Fruit fly (Drosophila melanogaster) whole organism, prepupa: ENCODE results near the gene smal.

Experiments
- Blimp-1 ChIP-seq: fragments of 200-800 bp; sonication (Bioruptor generic); optimal IDR thresholded peaks from 3 replicates; lab custom pipeline; 2017; ENCODE audit warnings: missing biosample characterization, missing genetic modification characterization, mild to moderate bottlenecking, moderate library complexity, missing genetic modification reagents
- CG10631 ChIP-seq: fragments of 200-800 bp; sonication (Bioruptor generic); optimal IDR thresholded peaks from 2 replicates; lab custom pipeline; 2016; ENCODE audit warnings: missing biosample characterization, missing genetic modification characterization
- CG11294 ChIP-seq: fragments of 200-800 bp; sonication (Bioruptor generic); IDR thresholded peaks from 2 replicates; pipeline ENCODE4 v1.3.6; 2022; ENCODE audit warnings: missing biosample characterization, missing genetic modification characterization
- CG11762 ChIP-seq: fragments of 200-800 bp; sonication (Bioruptor generic); optimal IDR thresholded peaks from 3 replicates; lab custom pipeline; 2016; ENCODE audit warnings: missing biosample characterization, missing genetic modification characterization; ENCODE audit not compliant: insufficient read depth
- CG15336 ChIP-seq: fragments of 200-800 bp; sonication (Bioruptor generic); IDR thresholded peaks from 2 replicates; pipeline ENCODE4 v1.3.6; 2022; ENCODE audit warnings: missing biosample characterization, missing genetic modification characterization
- CG1621 ChIP-seq: fragments of 200-800 bp; sonication (Bioruptor generic); optimal IDR thresholded peaks from 3 replicates; lab custom pipeline; 2018; ENCODE audit warnings: missing biosample characterization, mild to moderate bottlenecking, missing genetic modification characterization
- CG32006 ChIP-seq: fragments of 200-800 bp; sonication (Bioruptor generic); optimal IDR thresholded peaks from 3 replicates; lab custom pipeline; 2017; ENCODE audit warnings: missing biosample characterization, mild to moderate bottlenecking, missing genetic modification characterization
- CG3919 ChIP-seq: fragments of 200-800 bp; sonication (Bioruptor generic); optimal IDR thresholded peaks from 3 replicates; lab custom pipeline; 2016; ENCODE audit warnings: missing biosample characterization, missing genetic modification characterization
- CG6163 ChIP-seq: fragments of 200-800 bp; sonication (Bioruptor generic); IDR thresholded peaks from 3 replicates; pipeline ENCODE4 v1.3.6; 2022; ENCODE audit warnings: missing biosample characterization, missing genetic modification characterization
- CG6276 ChIP-seq: fragments of 200-800 bp; sonication (Bioruptor generic); optimal IDR thresholded peaks from 2 replicates; lab custom pipeline; 2017; ENCODE audit warnings: missing biosample characterization, mild to moderate bottlenecking, missing genetic modification characterization
- CG6808 ChIP-seq: fragments of 200-800 bp; sonication (Bioruptor generic); optimal IDR thresholded peaks from 3 replicates; lab custom pipeline; 2017; ENCODE audit warnings: missing biosample characterization, missing genetic modification characterization, mild to moderate bottlenecking, moderate library complexity, missing genetic modification reagents
- CG6854 ChIP-seq: fragments of 200-800 bp; sonication (Bioruptor generic); optimal IDR thresholded peaks from 2 replicates; lab custom pipeline; 2017; ENCODE audit warnings: missing biosample characterization, mild to moderate bottlenecking, missing genetic modification characterization
- CG8119 ChIP-seq: fragments of 200-800 bp; sonication (Bioruptor generic); IDR thresholded peaks from 3 replicates; pipeline ENCODE4 v1.3.6; 2022; ENCODE audit warnings: missing biosample characterization, missing genetic modification characterization
- CG9139 ChIP-seq: fragments of 200-800 bp; sonication (Bioruptor generic); optimal IDR thresholded peaks from 3 replicates; lab custom pipeline; 2017; ENCODE audit warnings: missing biosample characterization, mild to moderate bottlenecking, missing genetic modification characterization
- Eip75B ChIP-seq: fragments of 200-800 bp; sonication (Bioruptor generic); optimal IDR thresholded peaks from 3 replicates; lab custom pipeline; 2016; ENCODE audit warnings: missing biosample characterization, missing genetic modification characterization
- Eip78C ChIP-seq: fragments of 200-800 bp; sonication (Bioruptor generic); peaks from one replicate; lab custom pipeline; 2016; ENCODE audit warnings: missing biosample characterization, missing genetic modification characterization
- Ets21C ChIP-seq: fragments of 200-800 bp; sonication (Bioruptor generic); optimal IDR thresholded peaks from 3 replicates; lab custom pipeline; 2016; ENCODE audit warnings: missing biosample characterization, missing genetic modification characterization
- Hr38 ChIP-seq: sonication (Bioruptor generic); optimal IDR thresholded peaks from 2 replicates; lab custom pipeline; 2016; ENCODE audit warnings: missing biosample characterization, missing genetic modification characterization
- Hr39 ChIP-seq: fragments of 200-800 bp; sonication (Bioruptor generic); optimal IDR thresholded peaks from 2 replicates; lab custom pipeline; 2016; ENCODE audit warnings: missing biosample characterization, missing genetic modification characterization
- Hr4 ChIP-seq: fragments of 200-800 bp; sonication (Bioruptor generic); optimal IDR thresholded peaks from 3 replicates; lab custom pipeline; 2016; ENCODE audit warnings: missing biosample characterization, missing genetic modification characterization
- Lpt ChIP-seq: fragments of 200-800 bp; sonication (Bioruptor generic); optimal IDR thresholded peaks from 3 replicates; lab custom pipeline; 2016; ENCODE audit warnings: missing biosample characterization, missing genetic modification characterization
- Met ChIP-seq: fragments of 200-800 bp; sonication (Bioruptor generic); optimal IDR thresholded peaks from 3 replicates; lab custom pipeline; 2016; ENCODE audit warnings: missing biosample characterization, missing genetic modification characterization
- Sox102F ChIP-seq: fragments of 200-800 bp; sonication (Bioruptor generic); optimal IDR thresholded peaks from 2 replicates; lab custom pipeline; 2016; ENCODE audit warnings: missing biosample characterization, mild to moderate bottlenecking, missing genetic modification characterization
- Sox14 ChIP-seq: fragments of 200-800 bp; sonication (Bioruptor generic); optimal IDR thresholded peaks from 3 replicates; lab custom pipeline; 2016; ENCODE audit warnings: missing biosample characterization, missing genetic modification characterization
- achi ChIP-seq: fragments of 200-800 bp; sonication (Bioruptor generic); optimal IDR thresholded peaks from 3 replicates; lab custom pipeline; 2016; ENCODE audit warnings: missing biosample characterization, missing genetic modification characterization
- cyc ChIP-seq: fragments of 200-800 bp; sonication (Bioruptor generic); optimal IDR thresholded peaks from 3 replicates; lab custom pipeline; 2016; ENCODE audit warnings: missing biosample characterization, missing genetic modification characterization
- dsx ChIP-seq: fragments of 200-800 bp; optimal IDR thresholded peaks from 3 replicates; lab custom pipeline; 2019; ENCODE audit warnings: missing biosample characterization, mild to moderate bottlenecking, missing genetic modification characterization, moderate library complexity; ENCODE audit not compliant: poor library complexity, severe bottlenecking
- eg ChIP-seq: fragments of 200-800 bp; sonication (Bioruptor generic); IDR thresholded peaks from 3 replicates; pipeline ENCODE4 v1.3.6; 2022; ENCODE audit warnings: missing biosample characterization, missing genetic modification characterization
- fd59A ChIP-seq: fragments of 200-800 bp; sonication (Bioruptor generic); optimal IDR thresholded peaks from 2 replicates; lab custom pipeline; 2017; ENCODE audit warnings: missing biosample characterization, mild to moderate bottlenecking, missing genetic modification characterization, missing genetic modification reagents
- fkh ChIP-seq: fragments of 200-800 bp; sonication (Bioruptor generic); optimal IDR thresholded peaks from 3 replicates; lab custom pipeline; 2017; ENCODE audit warnings: missing biosample characterization, mild to moderate bottlenecking, missing genetic modification characterization, moderate library complexity
- net ChIP-seq: fragments of 200-800 bp; sonication (Bioruptor generic); optimal IDR thresholded peaks from 3 replicates; lab custom pipeline; 2016; ENCODE audit warnings: missing biosample characterization, missing genetic modification characterization
- ss ChIP-seq, 2 experiments: fragments of 200-800 bp; sonication (Bioruptor generic); optimal IDR thresholded peaks; 2 replicates in 1 of 2; 3 replicates in 1 of 2; lab custom pipeline; 2017 to 2018; ENCODE audit warnings: mild to moderate bottlenecking in 2 of 2, missing biosample characterization in 2 of 2, missing genetic modification characterization in 2 of 2, moderate library complexity in 1 of 2
- topi ChIP-seq: fragments of 200-800 bp; sonication (Bioruptor generic); optimal IDR thresholded peaks from 3 replicates; lab custom pipeline; 2016; ENCODE audit warnings: missing biosample characterization, missing genetic modification characterization
- vri ChIP-seq: fragments of 200-800 bp; sonication (Bioruptor generic); optimal IDR thresholded peaks from 3 replicates; lab custom pipeline; 2016; ENCODE audit warnings: missing biosample characterization, mild to moderate bottlenecking, missing genetic modification characterization

Gene smal

dm6 chr2L:6178740-6179633 is at the start of gene smal:
smal (plus strand) TSS chr2L:6179133.
- peak; percentile 7 for TF ChIP-seq Sox14 (GFP tag; lab: Kevin White, UChicago)
- peak; percentile 39; the same call in 1 of the 2 replicates for TF ChIP-seq CG15336 (GFP tag; lab: Robert Waterston, UW)
- peak; percentile 15 for TF ChIP-seq Eip75B (GFP tag; lab: Kevin White, UChicago)
- TF ChIP-seq Blimp-1 (GFP tag; lab: Kevin White, UChicago) = no peak
- no peak for TF ChIP-seq Lpt (GFP tag; lab: Kevin White, UChicago)
- TF ChIP-seq CG6163 = peak; percentile 70
- peak; percentile 31 for TF ChIP-seq fkh (GFP tag; lab: Kevin White, UChicago)
- TF ChIP-seq dsx (GFP tag; lab: Kevin White, UChicago) = peak; percentile 83
- no peak for TF ChIP-seq Hr38 (GFP tag; lab: Kevin White, UChicago)
- peak; percentile 24 to 61 for TF ChIP-seq ss (GFP tag; optimal IDR thresholded peaks at IDR 0.05; lab: Kevin White, UChicago)
- TF ChIP-seq CG3919 (GFP tag; lab: Kevin White, UChicago) = peak; percentile 61
- TF ChIP-seq CG11294 (GFP tag; lab: Robert Waterston, UW) = no peak
- TF ChIP-seq CG8119 (GFP tag; lab: Robert Waterston, UW) = peak; percentile 36; the same call in 1 of the 3 replicates
- peak; percentile 82 for TF ChIP-seq Eip78C (GFP tag; lab: Kevin White, UChicago)
- TF ChIP-seq cyc (GFP tag; lab: Kevin White, UChicago) = no peak
- peak; percentile 32 for TF ChIP-seq net (GFP tag; lab: Kevin White, UChicago)
- peak; percentile 38 for TF ChIP-seq Sox102F (GFP tag; lab: Kevin White, UChicago)
- TF ChIP-seq CG1621 (tag; lab: Kevin White, UChicago) = peak; percentile 16
- peak; percentile 18 for TF ChIP-seq CG6808 (GFP tag; lab: Kevin White, UChicago)
- no peak for TF ChIP-seq CG10631
- peak; percentile 14 for TF ChIP-seq achi
- TF ChIP-seq CG9139 (GFP tag; lab: Kevin White, UChicago) = peak; percentile 47
- peak; percentile 67; the same call in 2 of the 3 replicates for TF ChIP-seq eg (GFP tag; lab: Robert Waterston, UW)
- TF ChIP-seq CG6276 (GFP tag; lab: Kevin White, UChicago) = peak; percentile 34

dm6 chr2L:6130522-6131073 is 48.3 kb upstream of the smal start, which contains the start of the genes B9d2, tctn and CG9222:
B9d2 (minus strand) TSS chr2L:6130651.
tctn (minus strand) TSS chr2L:6130651.
CG9222 (plus strand) TSS chr2L:6131023.
- TF ChIP-seq CG32006 (GFP tag; lab: Kevin White, UChicago) = no peak
- no peak for TF ChIP-seq vri (GFP tag; lab: Kevin White, UChicago)
- no peak for TF ChIP-seq ss (GFP tag; optimal IDR thresholded peaks at IDR 0.05; lab: Kevin White, UChicago)
- no peak for TF ChIP-seq Sox14 (GFP tag; lab: Kevin White, UChicago)
- TF ChIP-seq CG6854 = no peak
- no peak for TF ChIP-seq fkh (GFP tag; lab: Kevin White, UChicago)
- TF ChIP-seq Hr38 (GFP tag; lab: Kevin White, UChicago) = no peak
- no peak for TF ChIP-seq topi (GFP tag; lab: Kevin White, UChicago)
- no peak for TF ChIP-seq Hr39 (GFP tag; lab: Kevin White, UChicago)
- no peak for TF ChIP-seq fd59A (GFP tag; lab: Kevin White, UChicago)
- no peak for TF ChIP-seq Hr4 (GFP tag; lab: Kevin White, UChicago)
- no peak for TF ChIP-seq Eip78C (GFP tag; lab: Kevin White, UChicago)
- TF ChIP-seq CG6163 = no peak
- no peak for TF ChIP-seq Ets21C
- TF ChIP-seq Met (GFP tag; lab: Kevin White, UChicago) = no peak
- no peak for TF ChIP-seq net (GFP tag; lab: Kevin White, UChicago)
- no peak for TF ChIP-seq CG3919 (GFP tag; lab: Kevin White, UChicago)
- TF ChIP-seq Blimp-1 (GFP tag; lab: Kevin White, UChicago) = no peak
- no peak for TF ChIP-seq CG1621 (tag; lab: Kevin White, UChicago)
- TF ChIP-seq CG11762 (GFP tag; lab: Kevin White, UChicago) = no peak
